Worm (Caenorhabditis elegans): ENCODE measurements around the gene F43B10.1.

F43B10.1 gene

ce11 chrX:16618129-16618525 lies 44.5 kb downstream of the F43B10.1 start (continued):
- TF ChIP-seq ztf-3 (GFP tag; optimal IDR thresholded peaks at IDR 0.05) (no peak), tlf-1 (GFP tag; optimal IDR thresholded peaks at IDR 0.05) (no peak), ztf-28 (GFP tag; IDR thresholded peaks at IDR 0.05) (no peak), attf-5 (GFP tag; optimal IDR thresholded peaks at IDR 0.05) (no peak), rec-8 (tag; optimal IDR thresholded peaks at IDR 0.05) (no peak), F37B4.10 (GFP tag; IDR thresholded peaks at IDR 0.05) (no peak), die-1 (tag; optimal IDR thresholded peaks at IDR 0.05) (peak; percentile 45), F57A8.1 (GFP tag; optimal IDR thresholded peaks at IDR 0.05) (no peak), B0261.1 (tag; optimal IDR thresholded peaks at IDR 0.05) (peak; percentile 73), Y56A3A.18 (GFP tag; IDR thresholded peaks at IDR 0.05) (no peak), atf-7 (tag; optimal IDR thresholded peaks at IDR 0.05) (no peak), C06A6.2 (GFP tag; conservative IDR thresholded peaks at IDR 0.05) (no peak), B0019.2 (GFP tag; conservative IDR thresholded peaks at IDR 0.05) (no peak), ccch-3 (GFP tag; optimal IDR thresholded peaks at IDR 0.05) (no peak), ceh-58 (GFP tag; IDR thresholded peaks at IDR 0.05) (no peak), T26A5.8 (tag; optimal IDR thresholded peaks at IDR 0.05) (no peak), egrh-3 (GFP tag; IDR thresholded peaks at IDR 0.05) (no peak), ceh-100 (GFP tag; IDR thresholded peaks at IDR 0.05) (no peak), tbp1 (GFP tag; optimal IDR thresholded peaks at IDR 0.05) (peak; percentile 85), tbx-9 (tag; optimal IDR thresholded peaks at IDR 0.05; ENCODE audit: borderline replicate concordance) (no peak), lin-54 (GFP tag; optimal IDR thresholded peaks at IDR 0.05) (no peak), attf-3 (GFP tag; conservative IDR thresholded peaks at IDR 0.05) (no peak), zfh-2 (GFP tag; conservative IDR thresholded peaks at IDR 0.05) (no peak), let-607 (tag; optimal IDR thresholded peaks at IDR 0.05) (no peak), nfyb-1 (GFP tag; IDR thresholded peaks at IDR 0.05) (no peak), F39B2.1 (GFP tag; IDR thresholded peaks at IDR 0.05) (no peak), hmg-20 (GFP tag; IDR thresholded peaks at IDR 0.05) (no peak), ZK185.1 (tag; optimal IDR thresholded peaks at IDR 0.05; ENCODE audit: poor library complexity, severe bottlenecking) (no peak), lir-1 (GFP tag; conservative IDR thresholded peaks at IDR 0.05) (no peak)

- TF ChIP-seq lin-54 (GFP tag; optimal IDR thresholded peaks at IDR 0.05) (no peak), snpc-4 (GFP tag; optimal IDR thresholded peaks at IDR 0.05) (no peak), snpc-4 (tag; optimal IDR thresholded peaks at IDR 0.05) (peak in 2 of 4 experiments; percentile 0 to 45), ztf-28 (GFP tag; IDR thresholded peaks at IDR 0.05) (no peak), somi-1 (GFP tag; optimal IDR thresholded peaks at IDR 0.05) (no peak), ceh-27 (GFP tag; optimal IDR thresholded peaks at IDR 0.05) (no peak), rcor-1 (GFP tag; IDR thresholded peaks at IDR 0.05) (0 out of 2 replicates have a peak, but pooled peaks have one; percentile 13), snpc-1.3 (tag; optimal IDR thresholded peaks at IDR 0.05; ENCODE audit: insufficient read depth) (peak; percentile 6), nfya-2 (GFP tag; IDR thresholded peaks at IDR 0.05) (no peak), rpc-1 (optimal IDR thresholded peaks at IDR 0.05) (peak; percentile 52), rpc-1 (tag; optimal IDR thresholded peaks at IDR 0.05) (peak; percentile 90), B0336.3 (GFP tag; IDR thresholded peaks at IDR 0.05) (no peak), F55B11.4 (tag; optimal IDR thresholded peaks at IDR 0.05; ENCODE audit: borderline replicate concordance, insufficient read depth) (no peak), pbrm-1 (GFP tag; IDR thresholded peaks at IDR 0.05) (peak; percentile 13; the same call in 1 of the 2 replicates), cebp-2 (GFP tag; IDR thresholded peaks at IDR 0.05) (no peak), ceh-79 (tag; optimal IDR thresholded peaks at IDR 0.05) (no peak), C06A6.2 (GFP tag; conservative IDR thresholded peaks at IDR 0.05) (no peak), xnd-1 (tag; optimal IDR thresholded peaks at IDR 0.05) (no peak), F52B5.7 (tag; optimal IDR thresholded peaks at IDR 0.05) (no peak), hsf-1 (GFP tag; IDR thresholded peaks at IDR 0.05) (no peak), lag-1 (GFP tag; IDR thresholded peaks at IDR 0.05) (no peak), T07F8.4 (tag; optimal IDR thresholded peaks at IDR 0.05) (no peak)
Observed at ce11 chrX:16617427-16618128, 45.0 kb downstream of the F43B10.1 start.

Measured in whole organism, young adult.